Fruit fly (Drosophila melanogaster) whole organism, prepupa: ENCODE data around the gene CG8916.

Experiments used
- CG10669 ChIP-seq: fragments of 200-800 bp; sonication (Bioruptor generic); optimal IDR thresholded peaks from 3 replicates; lab custom pipeline; 2018; ENCODE audit warnings: missing biosample characterization, mild to moderate bottlenecking, missing genetic modification characterization, moderate library complexity
- CG11294 ChIP-seq: fragments of 200-800 bp; sonication (Bioruptor generic); IDR thresholded peaks from 2 replicates; pipeline ENCODE4 v1.3.6; 2022; ENCODE audit warnings: missing biosample characterization, missing genetic modification characterization
- CG11762 ChIP-seq: fragments of 200-800 bp; sonication (Bioruptor generic); optimal IDR thresholded peaks from 3 replicates; lab custom pipeline; 2016; ENCODE audit warnings: missing biosample characterization, missing genetic modification characterization; ENCODE audit not compliant: insufficient read depth
- CG15336 ChIP-seq: fragments of 200-800 bp; sonication (Bioruptor generic); IDR thresholded peaks from 2 replicates; pipeline ENCODE4 v1.3.6; 2022; ENCODE audit warnings: missing biosample characterization, missing genetic modification characterization
- CG3032 ChIP-seq: fragments of 200-800 bp; optimal IDR thresholded peaks from 2 replicates; lab custom pipeline; 2019; ENCODE audit warnings: missing biosample characterization, mild to moderate bottlenecking, missing genetic modification characterization, moderate library complexity
- CG32006 ChIP-seq: fragments of 200-800 bp; sonication (Bioruptor generic); optimal IDR thresholded peaks from 3 replicates; lab custom pipeline; 2017; ENCODE audit warnings: missing biosample characterization, mild to moderate bottlenecking, missing genetic modification characterization
- CG34406 ChIP-seq: fragments of 200-800 bp; sonication (Bioruptor generic); optimal IDR thresholded peaks from 3 replicates; lab custom pipeline; 2016; ENCODE audit warnings: missing biosample characterization, missing genetic modification characterization
- CG6163 ChIP-seq: fragments of 200-800 bp; sonication (Bioruptor generic); IDR thresholded peaks from 3 replicates; pipeline ENCODE4 v1.3.6; 2022; ENCODE audit warnings: missing biosample characterization, missing genetic modification characterization
- CG6276 ChIP-seq: fragments of 200-800 bp; sonication (Bioruptor generic); optimal IDR thresholded peaks from 2 replicates; lab custom pipeline; 2017; ENCODE audit warnings: missing biosample characterization, mild to moderate bottlenecking, missing genetic modification characterization
- CG6792 ChIP-seq: fragments of 200-800 bp; sonication (Bioruptor generic); optimal IDR thresholded peaks from 3 replicates; lab custom pipeline; 2016; ENCODE audit warnings: missing biosample characterization, missing genetic modification characterization
- CG6808 ChIP-seq: fragments of 200-800 bp; sonication (Bioruptor generic); optimal IDR thresholded peaks from 3 replicates; lab custom pipeline; 2017; ENCODE audit warnings: missing biosample characterization, missing genetic modification characterization, mild to moderate bottlenecking, moderate library complexity, missing genetic modification reagents
- CG6854 ChIP-seq: fragments of 200-800 bp; sonication (Bioruptor generic); optimal IDR thresholded peaks from 2 replicates; lab custom pipeline; 2017; ENCODE audit warnings: missing biosample characterization, mild to moderate bottlenecking, missing genetic modification characterization
- CG7368 ChIP-seq: fragments of 200-800 bp; sonication (Bioruptor generic); optimal IDR thresholded peaks from 3 replicates; lab custom pipeline; 2016; ENCODE audit warnings: missing biosample characterization, missing genetic modification characterization
- CG8119 ChIP-seq: fragments of 200-800 bp; sonication (Bioruptor generic); IDR thresholded peaks from 3 replicates; pipeline ENCODE4 v1.3.6; 2022; ENCODE audit warnings: missing biosample characterization, missing genetic modification characterization
- CG9139 ChIP-seq: fragments of 200-800 bp; sonication (Bioruptor generic); optimal IDR thresholded peaks from 3 replicates; lab custom pipeline; 2017; ENCODE audit warnings: missing biosample characterization, mild to moderate bottlenecking, missing genetic modification characterization
- Eip75B ChIP-seq: fragments of 200-800 bp; sonication (Bioruptor generic); optimal IDR thresholded peaks from 3 replicates; lab custom pipeline; 2016; ENCODE audit warnings: missing biosample characterization, missing genetic modification characterization
- Eip78C ChIP-seq: fragments of 200-800 bp; sonication (Bioruptor generic); peaks from one replicate; lab custom pipeline; 2016; ENCODE audit warnings: missing biosample characterization, missing genetic modification characterization
- Eip93F ChIP-seq: fragments of 200-800 bp; sonication (Bioruptor generic); optimal IDR thresholded peaks from 2 replicates; lab custom pipeline; 2016; ENCODE audit warnings: missing biosample characterization, mild to moderate bottlenecking, missing genetic modification characterization
- Ets96B ChIP-seq: fragments of 200-800 bp; optimal IDR thresholded peaks from 2 replicates; lab custom pipeline; 2019; ENCODE audit warnings: missing biosample characterization, mild to moderate bottlenecking, missing genetic modification characterization, moderate library complexity
- Hr39 ChIP-seq: fragments of 200-800 bp; sonication (Bioruptor generic); optimal IDR thresholded peaks from 2 replicates; lab custom pipeline; 2016; ENCODE audit warnings: missing biosample characterization, missing genetic modification characterization
- Hr4 ChIP-seq: fragments of 200-800 bp; sonication (Bioruptor generic); optimal IDR thresholded peaks from 3 replicates; lab custom pipeline; 2016; ENCODE audit warnings: missing biosample characterization, missing genetic modification characterization
- Met ChIP-seq: fragments of 200-800 bp; sonication (Bioruptor generic); optimal IDR thresholded peaks from 3 replicates; lab custom pipeline; 2016; ENCODE audit warnings: missing biosample characterization, missing genetic modification characterization
- OdsH ChIP-seq: fragments of 200-800 bp; sonication (Bioruptor generic); optimal IDR thresholded peaks from 3 replicates; lab custom pipeline; 2016; ENCODE audit warnings: missing biosample characterization, missing genetic modification characterization
- Sox15 ChIP-seq: fragments of 200-800 bp; sonication (Bioruptor generic); optimal IDR thresholded peaks from 3 replicates; lab custom pipeline; 2016; ENCODE audit warnings: missing biosample characterization, missing genetic modification characterization
- achi ChIP-seq: fragments of 200-800 bp; sonication (Bioruptor generic); optimal IDR thresholded peaks from 3 replicates; lab custom pipeline; 2016; ENCODE audit warnings: missing biosample characterization, missing genetic modification characterization
- acj6 ChIP-seq: fragments of 200-800 bp; sonication (Bioruptor generic); optimal IDR thresholded peaks from 3 replicates; lab custom pipeline; 2016; ENCODE audit warnings: missing biosample characterization, missing genetic modification characterization
- cyc ChIP-seq: fragments of 200-800 bp; sonication (Bioruptor generic); optimal IDR thresholded peaks from 3 replicates; lab custom pipeline; 2016; ENCODE audit warnings: missing biosample characterization, missing genetic modification characterization
- dac ChIP-seq: fragments of 200-800 bp; sonication (Bioruptor generic); optimal IDR thresholded peaks from 2 replicates; lab custom pipeline; 2017; ENCODE audit warnings: missing biosample characterization, mild to moderate bottlenecking, missing genetic modification characterization
- dsx ChIP-seq: fragments of 200-800 bp; optimal IDR thresholded peaks from 3 replicates; lab custom pipeline; 2019; ENCODE audit warnings: missing biosample characterization, mild to moderate bottlenecking, missing genetic modification characterization, moderate library complexity; ENCODE audit not compliant: poor library complexity, severe bottlenecking
- eg ChIP-seq: fragments of 200-800 bp; sonication (Bioruptor generic); IDR thresholded peaks from 3 replicates; pipeline ENCODE4 v1.3.6; 2022; ENCODE audit warnings: missing biosample characterization, missing genetic modification characterization
- esn ChIP-seq: fragments of 200-800 bp; sonication (Bioruptor generic); optimal IDR thresholded peaks from 2 replicates; lab custom pipeline; 2016; ENCODE audit warnings: missing biosample characterization, mild to moderate bottlenecking, missing genetic modification characterization, moderate library complexity
- fd59A ChIP-seq: fragments of 200-800 bp; sonication (Bioruptor generic); optimal IDR thresholded peaks from 2 replicates; lab custom pipeline; 2017; ENCODE audit warnings: missing biosample characterization, mild to moderate bottlenecking, missing genetic modification characterization, missing genetic modification reagents
- fd85E ChIP-seq: fragments of 200-800 bp; sonication (Bioruptor generic); optimal IDR thresholded peaks from 3 replicates; lab custom pipeline; 2016; ENCODE audit warnings: missing biosample characterization, missing genetic modification characterization
- fkh ChIP-seq: fragments of 200-800 bp; sonication (Bioruptor generic); optimal IDR thresholded peaks from 3 replicates; lab custom pipeline; 2017; ENCODE audit warnings: missing biosample characterization, mild to moderate bottlenecking, missing genetic modification characterization, moderate library complexity
- lz ChIP-seq: fragments of 200-800 bp; sonication (Bioruptor generic); optimal IDR thresholded peaks from 3 replicates; lab custom pipeline; 2016; ENCODE audit warnings: missing biosample characterization, missing genetic modification characterization
- salr ChIP-seq, 2 experiments: fragments of 200-800 bp; sonication (Bioruptor generic); optimal IDR thresholded peaks; 3 replicates each; lab custom pipeline; 2016 to 2018; ENCODE audit warnings: missing biosample characterization in 2 of 2, missing genetic modification characterization in 2 of 2, mild to moderate bottlenecking in 1 of 2
- spab ChIP-seq: fragments of 200-800 bp; sonication (Bioruptor generic); optimal IDR thresholded peaks from 2 replicates; lab custom pipeline; 2017; ENCODE audit warnings: missing biosample characterization, mild to moderate bottlenecking, missing genetic modification characterization, missing genetic modification reagents
- ss ChIP-seq, 2 experiments: fragments of 200-800 bp; sonication (Bioruptor generic); optimal IDR thresholded peaks; 2 replicates in 1 of 2; 3 replicates in 1 of 2; lab custom pipeline; 2017 to 2018; ENCODE audit warnings: mild to moderate bottlenecking in 2 of 2, missing biosample characterization in 2 of 2, missing genetic modification characterization in 2 of 2, moderate library complexity in 1 of 2
- svp ChIP-seq: fragments of 200-800 bp; sonication (Bioruptor generic); peaks from one replicate; lab custom pipeline; 2016; ENCODE audit warnings: missing biosample characterization, missing genetic modification characterization
- topi ChIP-seq: fragments of 200-800 bp; sonication (Bioruptor generic); optimal IDR thresholded peaks from 3 replicates; lab custom pipeline; 2016; ENCODE audit warnings: missing biosample characterization, missing genetic modification characterization
- vri ChIP-seq: fragments of 200-800 bp; sonication (Bioruptor generic); optimal IDR thresholded peaks from 3 replicates; lab custom pipeline; 2016; ENCODE audit warnings: missing biosample characterization, mild to moderate bottlenecking, missing genetic modification characterization

CG8916 gene

DNA sequence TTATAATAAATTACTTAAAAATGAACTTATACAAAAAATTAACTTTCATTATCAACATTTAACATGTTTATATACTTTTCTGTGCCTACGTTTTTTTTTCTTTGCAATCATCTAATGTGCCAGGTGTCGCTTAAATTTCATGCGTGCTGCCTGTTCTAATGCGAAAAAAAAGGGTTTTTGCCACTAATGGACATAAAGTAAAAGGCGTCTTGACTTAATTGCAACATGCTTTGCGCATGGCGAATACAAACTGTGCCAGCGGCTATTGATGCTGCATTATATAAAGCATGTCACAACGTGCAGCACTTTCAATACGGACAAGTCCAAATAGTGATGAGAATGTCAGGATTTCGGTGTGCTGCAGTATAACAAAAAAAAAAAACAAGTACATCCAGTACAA, at the start of gene CG8916:
Gene CG8916, plus strand, starts transcription at position 301 of the 400 bp plus-strand sequence.
- TF ChIP-seq dac (no peak), Eip78C (no peak), Hr4 (GFP tag; lab: Kevin White, UChicago) (no peak), Ets96B (tag; lab: Kevin White, UChicago) (no peak), achi (GFP tag; lab: Kevin White, UChicago) (no peak), OdsH (GFP tag; lab: Kevin White, UChicago) (no peak), svp (no peak), CG11762 (GFP tag; lab: Kevin White, UChicago) (no peak), Hr39 (GFP tag; lab: Kevin White, UChicago) (no peak), cyc (GFP tag; lab: Kevin White, UChicago) (no peak), vri (GFP tag; lab: Kevin White, UChicago) (no peak), salr (GFP tag; optimal IDR thresholded peaks at IDR 0.05; lab: Kevin White, UChicago) (no peak), lz (GFP tag; lab: Kevin White, UChicago) (no peak)
- TF ChIP-seq, all 60 proteins: peak for 0

DNA sequence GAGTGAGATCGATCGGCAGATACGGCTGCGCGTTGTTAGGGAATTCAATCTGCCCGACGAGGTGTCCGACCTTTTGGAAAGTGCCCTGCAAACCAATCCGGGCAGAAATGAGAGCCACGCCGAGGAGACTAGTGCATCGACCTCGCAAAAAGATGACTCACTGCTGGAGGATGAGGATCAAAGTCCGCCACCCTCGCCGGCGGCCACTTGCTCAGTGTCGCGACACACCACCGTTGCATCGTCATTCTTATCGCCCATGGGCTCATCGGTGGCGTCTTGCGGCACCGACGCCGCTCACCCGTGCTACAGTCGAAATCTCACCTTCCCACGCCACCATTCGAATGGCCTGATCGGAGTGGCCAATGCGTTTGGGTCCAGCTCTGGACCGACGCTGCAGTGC, 47.3 kb upstream of the CG8916 start:
- peak; percentile 94 for TF ChIP-seq svp
- TF ChIP-seq CG7368 (GFP tag; lab: Kevin White, UChicago), result no peak
- no peak for TF ChIP-seq CG6792 (GFP tag; lab: Kevin White, UChicago)
- no peak for TF ChIP-seq CG6163 (GFP tag; lab: Robert Waterston, UW)
- TF ChIP-seq Eip93F (GFP tag; lab: Kevin White, UChicago), result no peak

DNA sequence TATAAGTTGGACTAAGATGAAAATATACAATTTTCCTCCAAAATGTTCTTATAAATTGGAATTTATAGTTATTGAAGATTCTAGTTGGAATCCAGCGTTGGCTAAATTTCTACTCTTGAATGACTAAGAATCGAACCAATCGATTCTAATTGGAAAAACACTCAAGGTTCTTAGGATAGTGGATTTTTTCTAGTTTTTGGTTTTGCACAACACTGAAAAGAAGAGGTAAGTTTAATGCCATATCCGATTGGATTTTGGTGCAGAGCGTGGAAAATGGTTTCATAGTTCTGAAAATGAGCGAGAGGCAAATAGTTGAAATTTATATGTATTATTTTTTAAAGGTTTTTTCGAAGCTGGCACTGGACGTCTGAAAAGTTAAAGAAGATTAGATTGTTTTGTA, 46.2 kb upstream of the CG8916 start:
- TF ChIP-seq esn, result no peak
- no peak for TF ChIP-seq acj6 (GFP tag; lab: Kevin White, UChicago)
- TF ChIP-seq eg (GFP tag; lab: Robert Waterston, UW), result no peak
- no peak for TF ChIP-seq CG34406 (GFP tag; lab: Kevin White, UChicago)
- TF ChIP-seq Met (GFP tag; lab: Kevin White, UChicago), result no peak
- TF ChIP-seq Eip93F (GFP tag; lab: Kevin White, UChicago), result no peak
- TF ChIP-seq CG6792 (GFP tag; lab: Kevin White, UChicago), result no peak
- no peak for TF ChIP-seq Eip78C
- no peak for TF ChIP-seq svp
- no peak for TF ChIP-seq dsx (GFP tag; lab: Kevin White, UChicago)
- no peak for TF ChIP-seq fd85E (GFP tag; lab: Kevin White, UChicago)
- no peak for TF ChIP-seq Eip75B (GFP tag; lab: Kevin White, UChicago)
- TF ChIP-seq dac, result no peak
- no peak for TF ChIP-seq Ets96B (tag; lab: Kevin White, UChicago)
- no peak for TF ChIP-seq achi (GFP tag; lab: Kevin White, UChicago)
- no peak for TF ChIP-seq fkh
- TF ChIP-seq CG3032 (tag; lab: Kevin White, UChicago), result no peak
- no peak for TF ChIP-seq Sox15 (GFP tag; lab: Kevin White, UChicago)
- TF ChIP-seq fd59A, result no peak
- TF ChIP-seq, all 60 proteins: peak for 0

DNA sequence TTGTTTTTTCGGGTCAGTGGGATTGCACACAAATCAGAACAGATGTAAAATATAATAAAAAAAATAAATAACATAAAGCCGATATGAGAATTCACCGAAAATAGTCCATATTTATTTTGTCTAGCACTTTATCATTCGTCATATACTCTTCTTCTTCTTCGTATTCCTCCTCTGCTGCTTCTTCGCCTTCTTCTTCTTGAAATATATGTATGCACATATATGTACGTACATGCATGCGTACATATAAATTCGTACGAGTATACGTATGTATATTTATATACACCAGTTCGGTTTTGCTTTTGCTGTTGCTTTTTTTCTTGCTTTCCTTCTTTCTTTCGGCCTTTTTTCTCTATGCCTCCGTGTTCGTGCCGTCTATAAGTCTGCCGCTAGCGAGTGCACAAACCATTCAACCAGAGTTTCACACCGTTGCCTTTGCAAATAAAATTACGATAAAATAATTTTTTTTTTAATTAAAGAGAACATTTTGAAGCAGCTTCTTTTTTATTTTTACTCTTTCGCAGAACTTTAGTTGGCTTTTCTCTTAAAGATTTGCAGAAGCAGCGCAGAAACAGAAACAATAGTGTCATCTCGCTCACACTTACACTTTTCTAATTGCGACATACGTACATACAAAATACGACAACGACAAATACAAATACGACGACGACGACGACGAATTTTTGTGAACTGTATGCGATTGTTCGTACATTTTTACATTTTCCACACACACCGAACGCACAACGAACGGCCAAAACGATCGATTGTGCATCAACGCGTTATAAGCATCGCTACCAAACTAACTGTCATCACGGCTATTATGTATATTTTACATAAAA, 35.1 kb upstream of the CG8916 start:
- TF ChIP-seq CG8119 (GFP tag; lab: Robert Waterston, UW), result peak; percentile 92
- TF ChIP-seq topi, result no peak
- peak; percentile 88 for TF ChIP-seq dac
- TF ChIP-seq CG15336 (GFP tag; lab: Robert Waterston, UW), result peak; percentile 91
- TF ChIP-seq CG6276 (GFP tag; lab: Kevin White, UChicago), result peak; percentile 97
- TF ChIP-seq dsx (GFP tag; lab: Kevin White, UChicago), result peak; percentile 88
- TF ChIP-seq ss (GFP tag; optimal IDR thresholded peaks at IDR 0.05; lab: Kevin White, UChicago), result peak; percentile 97 to 98
- peak; percentile 56; the same call in 1 of the 2 replicates for TF ChIP-seq CG11294 (GFP tag; lab: Robert Waterston, UW)
- TF ChIP-seq CG32006, result no peak
- TF ChIP-seq CG11762 (GFP tag; lab: Kevin White, UChicago), result peak; percentile 46
- peak in 1 of 2 experiments; percentile 81 for TF ChIP-seq salr (GFP tag; optimal IDR thresholded peaks at IDR 0.05; lab: Kevin White, UChicago)
- TF ChIP-seq CG6854 (GFP tag; lab: Kevin White, UChicago), result peak; percentile 89
- no peak for TF ChIP-seq Hr39 (GFP tag; lab: Kevin White, UChicago)
- TF ChIP-seq CG7368 (GFP tag; lab: Kevin White, UChicago), result no peak
- TF ChIP-seq CG6808, result peak; percentile 94
- TF ChIP-seq CG10669, result peak; percentile 89
- no peak for TF ChIP-seq acj6 (GFP tag; lab: Kevin White, UChicago)
- TF ChIP-seq fd59A, result peak; percentile 68
- peak; percentile 87 for TF ChIP-seq spab
- peak; percentile 92 for TF ChIP-seq CG9139 (GFP tag; lab: Kevin White, UChicago)
- no peak for TF ChIP-seq Sox15 (GFP tag; lab: Kevin White, UChicago)
- TF ChIP-seq achi (GFP tag; lab: Kevin White, UChicago), result no peak
- peak; percentile 90 for TF ChIP-seq CG3032 (tag; lab: Kevin White, UChicago)
